Worm (Caenorhabditis elegans): ENCODE measurements around the gene R09E12.9.

R09E12.9 gene

DNA sequence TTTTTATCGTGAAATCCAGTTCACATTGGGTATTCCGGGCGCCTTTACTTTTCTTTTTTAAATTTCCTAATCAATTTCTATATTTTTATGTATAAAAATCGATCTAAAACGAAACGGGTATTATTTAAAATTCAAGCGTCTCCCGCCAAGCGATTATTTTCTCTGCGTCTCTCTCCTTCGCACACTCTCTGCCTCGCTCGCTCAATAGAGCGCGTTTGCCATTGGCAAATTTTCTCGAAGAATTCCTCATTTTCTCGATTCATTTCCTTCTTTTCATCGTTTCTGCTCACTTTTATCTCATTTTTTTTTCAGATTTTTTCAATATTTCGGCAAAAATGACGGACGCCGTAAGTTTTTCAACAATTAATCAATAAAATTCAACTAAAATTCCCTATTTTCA lies 4.1 kb upstream of the R09E12.9 start, which contains the start of gene sti-1:
Gene sti-1 (plus strand): TSS at position 263 of the 400 bp plus-strand sequence.
- no peak for TF ChIP-seq unc-62 (GFP tag; optimal IDR thresholded peaks at IDR 0.05)

DNA sequence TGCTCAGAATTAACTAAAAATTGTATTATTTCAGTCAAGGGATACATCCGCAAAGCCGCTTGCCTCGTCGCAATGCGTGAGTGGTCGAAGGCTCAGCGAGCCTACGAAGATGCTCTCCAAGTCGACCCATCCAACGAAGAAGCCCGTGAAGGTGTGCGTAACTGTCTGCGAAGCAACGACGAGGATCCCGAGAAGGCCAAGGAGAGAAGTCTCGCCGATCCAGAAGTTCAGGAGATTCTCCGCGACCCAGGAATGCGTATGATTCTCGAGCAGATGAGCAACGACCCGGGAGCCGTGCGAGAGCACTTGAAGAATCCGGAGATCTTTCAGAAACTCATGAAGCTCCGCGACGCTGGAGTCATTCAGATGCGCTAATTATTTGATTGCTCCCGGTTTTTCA lies 3.1 kb upstream of the R09E12.9 start:
- TF ChIP-seq unc-62 (GFP tag; optimal IDR thresholded peaks at IDR 0.05), result no peak

DNA sequence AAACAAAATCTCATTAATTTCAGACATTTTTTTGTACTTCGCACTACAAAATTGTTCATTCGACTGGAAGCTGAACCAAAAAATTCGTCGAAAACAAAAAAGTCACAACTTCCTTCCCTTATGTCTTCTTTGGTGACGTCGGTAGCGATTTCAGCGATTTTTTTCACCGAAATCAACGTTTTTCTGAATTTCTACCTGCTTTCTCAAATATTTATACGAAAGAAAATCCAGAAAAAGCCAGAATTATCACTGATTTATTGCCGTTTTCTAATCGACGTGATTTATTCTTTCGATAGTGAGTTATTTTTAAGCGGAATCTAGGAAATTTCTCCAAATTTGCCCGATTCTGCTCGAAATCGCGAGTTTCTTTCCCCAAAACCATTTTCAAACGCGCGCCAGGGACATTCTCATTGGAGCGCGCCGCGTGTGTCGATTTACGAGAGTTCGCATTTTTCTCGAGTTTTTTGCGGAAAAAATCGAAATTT lies 2.5 kb upstream of the R09E12.9 start, which contains the start of gene srbc-58:
Gene srbc-58 (plus strand): TSS at position 121 of the 485 bp plus-strand sequence.
- no peak for TF ChIP-seq unc-62 (GFP tag; optimal IDR thresholded peaks at IDR 0.05)

DNA sequence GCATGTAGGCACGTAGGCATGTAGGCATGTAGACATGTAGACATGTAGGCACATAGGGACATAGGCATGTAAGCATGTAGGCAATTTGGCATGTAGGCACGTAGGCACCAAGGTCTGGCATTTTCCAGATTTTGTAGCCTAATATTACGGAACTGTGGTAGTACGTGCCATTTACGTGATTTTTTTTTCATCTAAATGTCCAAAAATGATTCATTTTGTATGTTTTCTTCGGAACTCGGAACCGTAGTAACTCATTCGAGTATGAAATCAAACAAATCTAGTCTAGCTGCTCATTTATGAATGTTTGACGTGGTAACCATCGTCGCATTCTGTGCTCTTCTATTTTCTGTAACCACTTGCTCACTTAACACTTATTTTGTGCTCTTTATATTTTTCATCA lies 939 bp downstream of the R09E12.9 start, which contains the start of gene srbc-59:
Gene srbc-59 (plus strand): TSS at position 301 of the 400 bp plus-strand sequence.
- TF ChIP-seq unc-62 (GFP tag; optimal IDR thresholded peaks at IDR 0.05), result no peak

DNA sequence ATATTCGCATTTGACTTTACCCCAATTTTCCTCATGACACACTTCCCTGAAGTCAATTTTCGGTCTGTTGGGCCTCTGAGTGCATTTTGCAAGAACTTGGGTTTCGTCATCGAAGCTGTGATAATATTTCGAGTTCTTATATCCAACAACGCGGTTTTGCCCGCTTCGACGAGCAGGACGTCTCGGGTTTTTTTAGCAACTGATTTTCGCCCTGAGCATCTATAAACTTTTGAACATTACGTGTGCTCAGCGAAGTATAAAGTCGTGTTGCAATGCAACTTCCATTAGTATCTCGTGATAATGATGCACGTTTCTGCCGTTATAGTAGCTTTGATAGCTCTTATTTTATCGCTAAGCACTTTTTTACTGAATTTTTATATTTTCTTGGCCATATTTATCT lies 2.6 kb downstream of the R09E12.9 start, which contains the start of gene srbc-60:
Gene srbc-60 (plus strand): TSS at position 301 of the 400 bp plus-strand sequence.
- TF ChIP-seq unc-62 (GFP tag; optimal IDR thresholded peaks at IDR 0.05), result no peak

ce11 chrV:782432-782831 lies 5.0 kb downstream of the R09E12.9 start, which contains the start of gene srab-16:
Gene srab-16, plus strand, starts transcription at chrV:782732.
- no peak for TF ChIP-seq unc-62 (GFP tag; optimal IDR thresholded peaks at IDR 0.05)

DNA sequence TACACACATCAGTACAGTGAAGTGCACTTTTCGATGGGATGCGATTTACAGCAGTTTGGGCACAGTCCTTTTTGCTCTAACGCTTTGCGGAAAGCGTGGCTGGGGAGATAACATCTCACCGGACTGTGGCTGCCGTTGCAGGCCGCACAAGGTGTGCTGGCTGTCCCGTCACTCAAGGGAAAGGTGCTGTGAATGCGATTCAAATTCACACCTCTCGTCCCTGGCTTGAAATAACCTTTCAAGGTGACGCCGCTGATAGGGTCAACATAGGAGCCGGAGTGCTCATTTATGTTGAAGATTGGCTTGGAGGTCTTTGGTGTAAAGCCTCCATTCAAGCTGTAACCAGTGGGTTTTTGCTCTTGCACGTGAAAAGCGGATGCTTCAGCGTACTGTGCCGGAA lies 16.7 kb downstream of the R09E12.9 start:
- no peak for TF ChIP-seq unc-62 (GFP tag; optimal IDR thresholded peaks at IDR 0.05)

ce11 chrV:797241-797640 lies 19.8 kb downstream of the R09E12.9 start:
- no peak for TF ChIP-seq unc-62 (GFP tag; optimal IDR thresholded peaks at IDR 0.05)

ce11 chrV:800271-800670 lies 22.9 kb downstream of the R09E12.9 start:
- TF ChIP-seq unc-62 (GFP tag; optimal IDR thresholded peaks at IDR 0.05), result no peak

- TF ChIP-seq unc-62 (GFP tag; optimal IDR thresholded peaks at IDR 0.05), result no peak
Measured at ce11 chrV:801555-802060, 24.2 kb downstream of the R09E12.9 start.

- no peak for TF ChIP-seq unc-62 (GFP tag; optimal IDR thresholded peaks at IDR 0.05)
Measured at ce11 chrV:802726-803125, 25.3 kb downstream of the R09E12.9 start.

ce11 chrV:803472-803871 lies 26.1 kb downstream of the R09E12.9 start:
- no peak for TF ChIP-seq unc-62 (GFP tag; optimal IDR thresholded peaks at IDR 0.05)

DNA sequence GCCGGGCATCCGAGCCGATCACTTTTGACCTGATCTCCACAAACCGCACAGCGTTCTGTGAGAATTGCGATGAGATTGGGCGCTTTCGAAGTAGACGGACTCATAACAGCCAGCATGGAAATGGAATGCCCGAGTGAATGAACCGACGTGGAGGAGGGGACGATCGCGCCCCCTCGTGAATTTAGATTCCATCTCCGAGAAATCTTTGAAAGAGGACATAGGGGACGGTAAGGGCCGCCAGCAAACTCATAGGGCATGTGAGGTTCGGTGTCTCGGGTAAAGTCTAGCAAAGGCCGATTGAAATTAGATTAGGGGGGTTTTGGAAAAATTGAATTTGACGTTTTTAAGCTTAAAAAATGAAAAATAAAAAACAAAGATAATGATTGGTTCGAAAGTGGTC lies 27.1 kb downstream of the R09E12.9 start, which contains the start of gene nhr-270:
Gene nhr-270 (minus strand): TSS at position 257 of the 400 bp plus-strand sequence.
- no peak for TF ChIP-seq unc-62 (GFP tag; optimal IDR thresholded peaks at IDR 0.05)

- no peak for TF ChIP-seq unc-62 (GFP tag; optimal IDR thresholded peaks at IDR 0.05)
Measured at ce11 chrV:808260-808659, 30.9 kb downstream of the R09E12.9 start.

DNA sequence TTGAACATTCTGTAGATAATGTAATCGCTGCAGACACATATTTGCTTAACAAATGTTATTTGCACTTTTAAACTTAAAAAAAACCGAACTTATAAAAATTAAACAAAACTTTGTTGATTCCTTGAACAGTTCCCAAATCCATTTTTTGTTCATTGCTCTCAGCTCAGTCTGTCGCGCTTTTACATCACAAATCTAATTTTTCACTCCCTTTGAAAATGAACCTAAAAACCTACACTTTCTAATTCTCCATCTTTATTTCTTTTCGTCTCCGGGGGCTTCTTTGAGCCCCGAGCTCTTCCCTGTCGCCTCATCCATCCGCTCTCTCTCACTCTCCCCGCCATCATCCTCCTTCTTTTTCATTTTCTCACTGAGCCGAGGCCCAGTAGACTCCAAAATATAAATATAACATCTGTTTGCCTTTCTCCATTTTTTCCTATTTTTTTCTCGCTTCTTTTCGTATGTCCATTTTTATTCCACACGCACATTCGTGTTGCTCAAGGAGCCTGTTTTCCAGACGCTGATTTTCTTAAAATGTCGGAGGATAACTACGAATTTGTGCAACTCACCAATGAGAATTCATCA lies 33.0 kb downstream of the R09E12.9 start, which contains the start of gene R13D11.4:
Gene R13D11.4 (plus strand): TSS at position 532 of the 582 bp plus-strand sequence.
- TF ChIP-seq unc-62 (GFP tag; optimal IDR thresholded peaks at IDR 0.05), result no peak

DNA sequence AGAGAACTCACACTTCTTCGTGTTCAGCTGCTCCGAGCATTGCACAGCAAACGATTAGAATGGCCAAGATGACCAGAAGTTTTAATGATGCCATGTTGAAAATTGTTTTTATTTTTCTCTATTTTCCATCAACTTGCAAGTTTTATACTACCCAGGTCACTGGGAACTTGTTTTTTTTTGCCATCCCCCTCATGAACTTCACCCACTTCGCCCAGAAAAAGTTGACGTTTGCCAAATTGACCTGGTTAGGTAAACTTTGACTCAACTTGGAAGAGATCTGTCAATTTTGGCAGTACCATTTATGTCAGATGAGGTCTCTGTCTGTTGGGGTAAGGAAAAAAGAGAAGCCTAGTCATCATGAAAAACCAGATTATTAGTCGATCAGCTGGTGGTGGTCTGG lies 35.7 kb downstream of the R09E12.9 start, which contains the start of gene R13D11.10:
Gene R13D11.10 (minus strand): TSS at position 101 of the 400 bp plus-strand sequence.
- TF ChIP-seq unc-62 (GFP tag; optimal IDR thresholded peaks at IDR 0.05), result no peak

DNA sequence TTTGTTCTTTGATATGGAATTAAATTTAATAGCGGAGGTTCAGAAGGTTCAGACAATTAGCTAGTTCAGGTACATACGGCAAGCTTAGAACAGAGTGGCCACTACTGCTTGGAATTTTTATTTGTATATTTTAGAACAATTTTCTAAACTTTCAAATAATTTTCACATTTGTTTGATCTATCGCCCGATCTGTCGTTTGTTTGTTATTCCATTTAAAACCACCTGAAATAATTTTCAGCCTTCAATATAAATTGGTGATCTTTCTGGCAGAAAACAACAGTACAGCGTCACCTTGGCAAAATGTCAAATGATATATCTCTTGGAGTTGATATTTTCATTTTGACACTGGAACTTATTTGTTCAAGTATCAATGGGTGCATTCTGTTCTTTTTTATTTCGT lies 37.3 kb downstream of the R09E12.9 start, which contains the start of gene R13D11.3:
Gene R13D11.3 (plus strand): TSS at position 301 of the 400 bp plus-strand sequence.
- no peak for TF ChIP-seq unc-62 (GFP tag; optimal IDR thresholded peaks at IDR 0.05)
